Worm (Caenorhabditis elegans) whole organism, L4/young adult: ENCODE data around the gene Y73C8C.8.

ENCODE experiments used
- W03F9.2 ChIP-seq: fragments of 150-350 bp; optimal IDR thresholded peaks from 2 replicates; lab custom pipeline; 2014; ENCODE audit warnings: missing biosample characterization, missing genetic modification characterization
- dao-5 ChIP-seq: sonication (generic microtip); optimal IDR thresholded peaks from 2 replicates; lab custom pipeline; 2016; ENCODE audit warnings: missing genotype, missing genetic modification characterization, moderate library complexity, missing compliant biosample characterization
- him-1 ChIP-seq: sonication (generic microtip); optimal IDR thresholded peaks from 2 replicates; lab custom pipeline; 2016; ENCODE audit warnings: missing genotype, missing genetic modification reagents, missing genetic modification characterization, missing compliant biosample characterization

DNA sequence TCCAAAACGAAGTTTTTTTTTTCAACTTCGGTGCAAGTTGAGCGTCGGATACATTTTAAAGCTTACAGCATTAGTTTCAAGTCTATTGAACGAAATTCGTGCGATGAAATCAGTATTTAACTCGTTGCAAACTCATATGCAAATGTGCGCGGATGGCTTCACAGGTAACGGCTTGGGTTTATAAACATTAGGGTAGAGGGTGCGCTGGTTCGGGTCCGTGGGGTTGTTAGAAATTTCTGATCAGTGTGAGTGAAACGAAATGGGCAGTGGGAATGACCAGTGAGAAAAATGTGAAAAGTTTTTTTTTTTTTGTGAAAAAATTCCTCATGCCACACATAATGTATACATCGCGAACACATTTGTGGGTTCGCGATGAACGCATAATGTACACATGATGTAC, 49.5 kb upstream of the Y73C8C.8 start:
- no peak for TF ChIP-seq him-1 (tag; lab: Kevin White, UChicago)
- TF ChIP-seq W03F9.2, result no peak
- no peak for TF ChIP-seq dao-5 (tag; lab: Kevin White, UChicago)
